Fruit fly (Drosophila melanogaster) whole organism, embryonic: ENCODE measurements around the gene Pc.

Source experiments
- Adf1 ChIP-seq: fragments of 200-800 bp; sonication (Bioruptor generic); IDR thresholded peaks from 2 replicates; pipeline ENCODE4 v1.3.6; 2022; ENCODE audit warnings: missing biosample characterization, missing genetic modification characterization
- Atf6 ChIP-seq: fragments of 200-800 bp; sonication (Bioruptor generic); IDR thresholded peaks from 2 replicates; pipeline ENCODE4 v1.3.6; 2022; ENCODE audit warnings: missing biosample characterization, missing genetic modification characterization
- B-H2 ChIP-seq: fragments of 200-800 bp; sonication (Bioruptor generic); optimal IDR thresholded peaks from 2 replicates; lab custom pipeline; 2018; ENCODE audit warnings: missing biosample characterization, mild to moderate bottlenecking, missing genetic modification characterization
- BEAF-32 ChIP-seq: fragments of 200-800 bp; sonication (Bioruptor generic); optimal IDR thresholded peaks from 3 replicates; lab custom pipeline; 2017; ENCODE audit warnings: missing biosample characterization, missing genetic modification characterization, mild to moderate bottlenecking, moderate library complexity, missing genetic modification reagents
- CG11696 ChIP-seq: fragments of 200-800 bp; sonication (Bioruptor generic); IDR thresholded peaks from 2 replicates; pipeline ENCODE4 v1.3.6; 2022; ENCODE audit warnings: missing biosample characterization, missing genetic modification characterization
- CG12769 ChIP-seq: fragments of 200-800 bp; sonication (Bioruptor generic); optimal IDR thresholded peaks from 2 replicates; lab custom pipeline; 2019; ENCODE audit warnings: missing biosample characterization, mild to moderate bottlenecking, missing genetic modification characterization, moderate library complexity
- CG12942 ChIP-seq: fragments of 200-800 bp; sonication (Bioruptor generic); optimal IDR thresholded peaks from 3 replicates; lab custom pipeline; 2016; ENCODE audit warnings: missing biosample characterization, missing genetic modification characterization
- CG13296 ChIP-seq: fragments of 200-800 bp; sonication (Bioruptor generic); optimal IDR thresholded peaks from 3 replicates; lab custom pipeline; 2018; ENCODE audit warnings: missing biosample characterization, mild to moderate bottlenecking, missing genetic modification characterization
- CG15269 ChIP-seq: fragments of 200-800 bp; sonication (Bioruptor generic); optimal IDR thresholded peaks from 2 replicates; lab custom pipeline; 2018; ENCODE audit warnings: missing biosample characterization, mild to moderate bottlenecking, missing genetic modification characterization, moderate library complexity
- CG17829 ChIP-seq: fragments of 200-800 bp; optimal IDR thresholded peaks from 2 replicates; lab custom pipeline; 2019; ENCODE audit warnings: missing biosample characterization, mild to moderate bottlenecking, missing genetic modification characterization, moderate library complexity
- CG18764 ChIP-seq: fragments of 200-800 bp; sonication (Bioruptor generic); optimal IDR thresholded peaks from 3 replicates; lab custom pipeline; 2016; ENCODE audit warnings: missing biosample characterization, missing genetic modification characterization
- CG2712 ChIP-seq: fragments of 200-800 bp; optimal IDR thresholded peaks from 3 replicates; lab custom pipeline; 2019; ENCODE audit warnings: missing biosample characterization, mild to moderate bottlenecking, missing genetic modification characterization, moderate library complexity
- CG30431 ChIP-seq: fragments of 200-800 bp; sonication (Bioruptor generic); optimal IDR thresholded peaks from 2 replicates; lab custom pipeline; 2017; ENCODE audit warnings: missing biosample characterization, missing genetic modification characterization
- CG3065 ChIP-seq: fragments of 200-800 bp; sonication (Bioruptor generic); optimal IDR thresholded peaks from 2 replicates; lab custom pipeline; 2016; ENCODE audit warnings: missing biosample characterization, missing genetic modification characterization
- CG3163 ChIP-seq: fragments of 200-800 bp; sonication (Bioruptor generic); optimal IDR thresholded peaks from 3 replicates; lab custom pipeline; 2016; ENCODE audit warnings: missing biosample characterization, missing genetic modification characterization
- CG34376 ChIP-seq: fragments of 200-800 bp; sonication (Bioruptor generic); optimal IDR thresholded peaks from 2 replicates; lab custom pipeline; 2018; ENCODE audit warnings: missing biosample characterization, mild to moderate bottlenecking, missing genetic modification characterization
- CG34422 ChIP-seq: fragments of 200-800 bp; sonication (Bioruptor generic); IDR thresholded peaks from 3 replicates; pipeline ENCODE4 v1.3.6; 2022; ENCODE audit warnings: missing biosample characterization, missing genetic modification characterization
- CG7839 ChIP-seq: fragments of 200-800 bp; sonication (Bioruptor generic); optimal IDR thresholded peaks from 3 replicates; lab custom pipeline; 2018; ENCODE audit warnings: missing biosample characterization, mild to moderate bottlenecking, missing genetic modification characterization, moderate library complexity
- CG8281 ChIP-seq: fragments of 200-800 bp; sonication (Bioruptor generic); optimal IDR thresholded peaks from 2 replicates; lab custom pipeline; 2018; ENCODE audit warnings: missing biosample characterization, mild to moderate bottlenecking, missing genetic modification characterization, moderate library complexity
- CG8290 ChIP-seq, 3 experiments: fragments of 200-800 bp; sonication (Bioruptor generic); optimal IDR thresholded peaks; 2 replicates each; lab custom pipeline; 2016 to 2019; ENCODE audit warnings: missing biosample characterization in 3 of 3, missing genetic modification characterization in 3 of 3, mild to moderate bottlenecking in 2 of 3, moderate library complexity in 1 of 3
- Dref ChIP-seq: fragments of 200-800 bp; sonication (Bioruptor generic); IDR thresholded peaks from 2 replicates; pipeline ENCODE4 v1.3.6; 2022; ENCODE audit warnings: missing biosample characterization, missing genetic modification characterization
- ERR ChIP-seq: fragments of 200-800 bp; sonication (Bioruptor generic); optimal IDR thresholded peaks from 2 replicates; lab custom pipeline; 2016; ENCODE audit warnings: missing biosample characterization, missing genetic modification characterization
- Fer3 ChIP-seq: fragments of 200-800 bp; sonication (Bioruptor generic); optimal IDR thresholded peaks from 2 replicates; lab custom pipeline; 2018; ENCODE audit warnings: missing biosample characterization, mild to moderate bottlenecking, missing genetic modification characterization, moderate library complexity
- HLH4C ChIP-seq: fragments of 200-800 bp; sonication (Bioruptor generic); IDR thresholded peaks from 3 replicates; pipeline ENCODE4 v1.3.6; 2022; ENCODE audit warnings: missing biosample characterization, missing genetic modification characterization; ENCODE audit not compliant: partially characterized antibody
- Hand ChIP-seq: fragments of 200-800 bp; sonication (Bioruptor generic); optimal IDR thresholded peaks from 2 replicates; lab custom pipeline; 2017; ENCODE audit warnings: mild to moderate bottlenecking, missing biosample characterization, missing genetic modification reagents, missing genetic modification characterization
- Hey ChIP-seq: fragments of 200-800 bp; sonication (Bioruptor generic); optimal IDR thresholded peaks from 3 replicates; lab custom pipeline; 2018; ENCODE audit warnings: missing biosample characterization, mild to moderate bottlenecking, missing genetic modification characterization
- Jarid2 ChIP-seq: fragments of 200-800 bp; sonication (Bioruptor generic); optimal IDR thresholded peaks from 3 replicates; lab custom pipeline; 2017; ENCODE audit warnings: mild to moderate bottlenecking, missing biosample characterization, missing genetic modification reagents, missing genetic modification characterization
- Lim3 ChIP-seq: fragments of 200-800 bp; sonication (Bioruptor generic); IDR thresholded peaks from 2 replicates; pipeline ENCODE4 v1.3.6; 2022; ENCODE audit warnings: missing biosample characterization, missing genetic modification characterization
- Mrtf ChIP-seq: fragments of 200-800 bp; sonication (Bioruptor generic); IDR thresholded peaks from 3 replicates; pipeline ENCODE4 v1.3.6; 2022; ENCODE audit warnings: missing biosample characterization, missing genetic modification characterization
- Nf-YA ChIP-seq: fragments of 200-800 bp; sonication (Bioruptor generic); IDR thresholded peaks from 2 replicates; pipeline ENCODE4 v1.3.6; 2022; ENCODE audit warnings: missing biosample characterization, missing genetic modification characterization
- Sox102F ChIP-seq: fragments of 200-800 bp; sonication (Bioruptor generic); optimal IDR thresholded peaks from 2 replicates; lab custom pipeline; 2018; ENCODE audit warnings: missing biosample characterization, mild to moderate bottlenecking, missing genetic modification characterization, moderate library complexity
- bab2 ChIP-seq: fragments of 200-800 bp; sonication (Bioruptor generic); optimal IDR thresholded peaks from 2 replicates; lab custom pipeline; 2016; ENCODE audit warnings: missing biosample characterization, missing genetic modification characterization
- btn ChIP-seq: fragments of 200-800 bp; sonication (Bioruptor generic); optimal IDR thresholded peaks from 2 replicates; lab custom pipeline; 2016; ENCODE audit warnings: missing biosample characterization, missing genetic modification characterization
- chinmo ChIP-seq: fragments of 200-800 bp; sonication (Bioruptor generic); IDR thresholded peaks from 4 replicates; pipeline ENCODE4 v1.3.6; 2022; ENCODE audit warnings: missing biosample characterization, missing genetic modification characterization; ENCODE audit not compliant: partially characterized antibody
- chn ChIP-seq: fragments of 200-800 bp; sonication (Bioruptor generic); optimal IDR thresholded peaks from 2 replicates; lab custom pipeline; 2016; ENCODE audit warnings: missing biosample characterization, missing genetic modification characterization
- dpn ChIP-seq, 2 experiments: fragments of 200-800 bp; sonication (Bioruptor generic); optimal IDR thresholded peaks; 3 replicates each; lab custom pipeline; 2016; ENCODE audit warnings: missing biosample characterization in 2 of 2, missing genetic modification characterization in 2 of 2
- exex ChIP-seq: fragments of 200-800 bp; sonication (Bioruptor generic); optimal IDR thresholded peaks from 4 replicates; lab custom pipeline; 2018; ENCODE audit warnings: missing biosample characterization, mild to moderate bottlenecking, missing genetic modification characterization, moderate library complexity
- grn ChIP-seq: fragments of 200-800 bp; sonication (Bioruptor generic); optimal IDR thresholded peaks from 3 replicates; lab custom pipeline; 2017; ENCODE audit warnings: missing biosample characterization, missing genetic modification characterization
- hkb ChIP-seq, 2 experiments: fragments of 200-800 bp in 1 of 2; fragments of >200 bp in 1 of 2; sonication (Bioruptor generic) in 1 of 2; IDR thresholded peaks in 1 of 2; optimal IDR thresholded peaks in 1 of 2; 2 replicates each; pipeline versions ENCODE4 v1.3.6 to Lab custom; 2017 to 2022; ENCODE audit warnings: missing biosample characterization in 1 of 2, missing genetic modification characterization in 1 of 2
- hth ChIP-seq: fragments of >200 bp; optimal IDR thresholded peaks from 2 replicates; lab custom pipeline; 2017; ENCODE audit warnings: inconsistent platforms
- ind ChIP-seq: fragments of 200-800 bp; sonication (Bioruptor generic); optimal IDR thresholded peaks from 3 replicates; lab custom pipeline; 2016; ENCODE audit warnings: missing biosample characterization, missing genetic modification characterization
- lab ChIP-seq: fragments of 200-800 bp; sonication (Bioruptor generic); optimal IDR thresholded peaks from 3 replicates; lab custom pipeline; 2017; ENCODE audit warnings: missing biosample characterization, missing genetic modification characterization, mild to moderate bottlenecking, moderate library complexity, missing genetic modification reagents
- lov ChIP-seq, 2 experiments: fragments of 200-800 bp in 1 of 2; fragments of >200 bp in 1 of 2; sonication (Bioruptor generic) in 1 of 2; IDR thresholded peaks in 1 of 2; optimal IDR thresholded peaks in 1 of 2; 2 replicates in 1 of 2; 3 replicates in 1 of 2; pipeline versions ENCODE4 v1.3.6 to Lab custom; 2017 to 2022; ENCODE audit warnings: missing biosample characterization in 1 of 2, missing genetic modification characterization in 1 of 2
- rib ChIP-seq: fragments of 200-800 bp; sonication (Bioruptor generic); IDR thresholded peaks from 2 replicates; pipeline ENCODE4 v1.3.6; 2022; ENCODE audit warnings: missing biosample characterization, missing genetic modification characterization
- sd ChIP-seq: fragments of 200-800 bp; sonication (Bioruptor generic); optimal IDR thresholded peaks from 3 replicates; lab custom pipeline; 2018; ENCODE audit warnings: missing biosample characterization, mild to moderate bottlenecking, missing genetic modification characterization, moderate library complexity
- sim ChIP-seq: fragments of 200-800 bp; sonication (Bioruptor generic); IDR thresholded peaks from 2 replicates; pipeline ENCODE4 v1.3.6; 2022; ENCODE audit warnings: missing biosample characterization, missing genetic modification characterization
- stc ChIP-seq: fragments of 200-800 bp; sonication (Bioruptor generic); IDR thresholded peaks from 2 replicates; pipeline ENCODE4 v1.3.6; 2022; ENCODE audit warnings: missing biosample characterization, missing genetic modification characterization
- tx ChIP-seq: fragments of 200-800 bp; sonication (Bioruptor generic); optimal IDR thresholded peaks from 2 replicates; lab custom pipeline; 2016; ENCODE audit warnings: missing biosample characterization, missing genetic modification characterization

Gene Pc

dm6 chr3L:21279876-21280566 lies 37.8 kb downstream of the Pc start, which contains the start of gene AcCoAS (continued):
- TF ChIP-seq BEAF-32 (no peak), hth (lab: Kevin White, UChicago) (no peak), Hey (tag; lab: Kevin White, UChicago) (peak; percentile 27), ind (GFP tag; lab: Kevin White, UChicago) (peak; percentile 1), CG12942 (GFP tag; lab: Kevin White, UChicago) (no peak), sd (peak; percentile 19), CG8290 (GFP tag; optimal IDR thresholded peaks at IDR 0.05; lab: Kevin White, UChicago) (no peak), CG8290 (tag; optimal IDR thresholded peaks at IDR 0.05; lab: Kevin White, UChicago) (peak in 1 of 2 experiments; percentile 33), lab (GFP tag; lab: Kevin White, UChicago) (peak; percentile 78), CG34376 (GFP tag; lab: Kevin White, UChicago) (peak; percentile 96), HLH4C (GFP tag; lab: Robert Waterston, UW) (no peak), CG34422 (GFP tag; lab: Robert Waterston, UW) (peak; percentile 34; the same call in 1 of the 3 replicates), CG15269 (tag; lab: Kevin White, UChicago) (peak; percentile 33), CG17829 (tag; lab: Kevin White, UChicago) (no peak), Adf1 (GFP tag; lab: Robert Waterston, UW) (no peak; the same call in 1 of the 2 replicates), chn (GFP tag; lab: Kevin White, UChicago) (no peak), CG3065 (GFP tag; lab: Kevin White, UChicago) (no peak), grn (peak; percentile 91), CG8281 (tag; lab: Kevin White, UChicago) (no peak), Fer3 (tag; lab: Kevin White, UChicago) (peak; percentile 14), CG2712 (tag; lab: Kevin White, UChicago) (peak; percentile 14), B-H2 (peak; percentile 64), Mrtf (GFP tag; lab: Robert Waterston, UW) (no peak), CG30431 (no peak), Nf-YA (GFP tag; lab: Robert Waterston, UW) (no peak), Atf6 (peak; percentile 51; the same call in 1 of the 2 replicates), CG11696 (GFP tag; lab: Robert Waterston, UW) (no peak), bab2 (GFP tag; lab: Kevin White, UChicago) (no peak), Dref (no peak), Hand (GFP tag; lab: Kevin White, UChicago) (peak; percentile 73), tx (GFP tag; lab: Kevin White, UChicago) (peak; percentile 8), lov (optimal IDR thresholded peaks at IDR 0.05; lab: Kevin White, UChicago) (no peak), lov (GFP tag; IDR thresholded peaks at IDR 0.05; lab: Robert Waterston, UW) (0 out of 3 replicates have a peak, but pooled peaks have one; percentile 51), CG3163 (peak; percentile 85), chinmo (GFP tag; lab: Robert Waterston, UW) (peak; percentile 81; the same call in 2 of the 4 replicates), CG18764 (GFP tag; lab: Kevin White, UChicago) (no peak), Sox102F (GFP tag; lab: Kevin White, UChicago) (no peak), hkb (optimal IDR thresholded peaks at IDR 0.05; lab: Kevin White, UChicago) (no peak), hkb (GFP tag; IDR thresholded peaks at IDR 0.05; lab: Robert Waterston, UW) (0 out of 2 replicates have a peak, but pooled peaks have one; percentile 37), CG12769 (tag; lab: Kevin White, UChicago) (peak; percentile 67), dpn (GFP tag; optimal IDR thresholded peaks at IDR 0.05; lab: Kevin White, UChicago) (peak in 1 of 2 experiments; percentile 36), CG13296 (GFP tag; lab: Kevin White, UChicago) (peak; percentile 71), btn (GFP tag; lab: Kevin White, UChicago) (no peak), stc (GFP tag; lab: Robert Waterston, UW) (0 out of 2 replicates have a peak, but pooled peaks have one; percentile 35), exex (tag; lab: Kevin White, UChicago) (peak; percentile 76), CG7839 (tag; lab: Kevin White, UChicago) (peak; percentile 27), Lim3 (GFP tag; lab: Robert Waterston, UW) (no peak), Jarid2 (GFP tag; lab: Kevin White, UChicago) (peak; percentile 87), sim (GFP tag; lab: Robert Waterston, UW) (no peak), rib (GFP tag; lab: Robert Waterston, UW) (peak; percentile 52; the same call in 1 of the 2 replicates), ERR (GFP tag; lab: Kevin White, UChicago) (peak; percentile 64)
